Worm (Caenorhabditis elegans): ENCODE data around the gene mpk-2.

Gene mpk-2

ce11 chrII:5105020-5105419 lies 1.1 kb downstream of the mpk-2 start (continued):
- TF ChIP-seq fos-1 (tag; optimal IDR thresholded peaks at IDR 0.05) (peak; percentile 76), alr-1 (tag; optimal IDR thresholded peaks at IDR 0.05; ENCODE audit: borderline replicate concordance) (no peak), nhr-19 (GFP tag; conservative IDR thresholded peaks at IDR 0.05) (peak; percentile 68), skn-1 (tag; optimal IDR thresholded peaks at IDR 0.05) (peak; percentile 84), hlh-4 (tag; optimal IDR thresholded peaks at IDR 0.05) (no peak), efl-1 (optimal IDR thresholded peaks at IDR 0.05) (peak; percentile 67 to 75), efl-1 (GFP tag; optimal IDR thresholded peaks at IDR 0.05 in 1 of 2) (peak; percentile 55 to 95), mef-2 (tag; optimal IDR thresholded peaks at IDR 0.05) (no peak), nhr-77 (tag; optimal IDR thresholded peaks at IDR 0.05) (peak; percentile 68), unc-30 (tag; optimal IDR thresholded peaks at IDR 0.05) (no peak), vab-15 (tag; optimal IDR thresholded peaks at IDR 0.05) (peak; percentile 34), rnt-1 (tag; optimal IDR thresholded peaks at IDR 0.05) (peak; percentile 70), mep-1 (tag; optimal IDR thresholded peaks at IDR 0.05) (peak; percentile 78), xbp-1 (tag; optimal IDR thresholded peaks at IDR 0.05) (peak; percentile 58), blmp-1 (tag; optimal IDR thresholded peaks at IDR 0.05) (peak; percentile 29), snu-23 (GFP tag; optimal IDR thresholded peaks at IDR 0.05) (peak; percentile 76), nhr-84 (tag; optimal IDR thresholded peaks at IDR 0.05) (no peak), fkh-4 (tag; optimal IDR thresholded peaks at IDR 0.05; ENCODE audit: borderline replicate concordance) (no peak), unc-86 (tag; optimal IDR thresholded peaks at IDR 0.05) (peak; percentile 41), pax-3 (tag; optimal IDR thresholded peaks at IDR 0.05) (peak; percentile 32), snpc-4 (tag; optimal IDR thresholded peaks at IDR 0.05) (peak; percentile 37), pqm-1 (tag; optimal IDR thresholded peaks at IDR 0.05) (no peak), lin-39 (tag; optimal IDR thresholded peaks at IDR 0.05) (no peak), lin-14 (GFP tag; optimal IDR thresholded peaks at IDR 0.05) (peak; percentile 60), dpl-1 (GFP tag; optimal IDR thresholded peaks at IDR 0.05) (peak in 2 of 3 experiments; percentile 57 to 68), nhr-76 (tag; optimal IDR thresholded peaks at IDR 0.05) (no peak), Y116A8C.19 (tag; optimal IDR thresholded peaks at IDR 0.05; ENCODE audit: borderline replicate concordance) (no peak), lin-13 (GFP tag; optimal IDR thresholded peaks at IDR 0.05) (no peak), C04F5.9 (tag; optimal IDR thresholded peaks at IDR 0.05) (no peak), F16B12.6 (tag; optimal IDR thresholded peaks at IDR 0.05) (peak; percentile 31), irx-1 (tag; optimal IDR thresholded peaks at IDR 0.05) (peak; percentile 5), hlh-17 (GFP tag; optimal IDR thresholded peaks at IDR 0.05; ENCODE audit: borderline replicate concordance) (no peak), ceh-8 (GFP tag; optimal IDR thresholded peaks at IDR 0.05) (no peak), lin-35 (GFP tag; optimal IDR thresholded peaks at IDR 0.05) (peak; percentile 60 to 82), sup-37 (GFP tag; optimal IDR thresholded peaks at IDR 0.05) (no peak), dsc-1 (tag; optimal IDR thresholded peaks at IDR 0.05) (peak; percentile 75), zag-1 (tag; optimal IDR thresholded peaks at IDR 0.05) (no peak), fkh-10 (GFP tag; optimal IDR thresholded peaks at IDR 0.05) (peak; percentile 51), isw-1 (GFP tag; IDR thresholded peaks at IDR 0.05) (no peak), pag-3 (tag; optimal IDR thresholded peaks at IDR 0.05; ENCODE audit: borderline replicate concordance, insufficient read depth) (no peak), unc-98 (GFP tag; IDR thresholded peaks at IDR 0.05) (no peak), ztf-11 (tag; optimal IDR thresholded peaks at IDR 0.05) (peak in 1 of 2 experiments; percentile 32), tlp-1 (tag; optimal IDR thresholded peaks at IDR 0.05) (no peak), nhr-90 (tag; optimal IDR thresholded peaks at IDR 0.05; ENCODE audit: poor library complexity) (peak; percentile 78), ceh-82 (tag; optimal IDR thresholded peaks at IDR 0.05) (peak; percentile 43 to 78 (median 52)), nhr-85 (tag) (peak; percentile 74), ces-1 (GFP tag; optimal IDR thresholded peaks at IDR 0.05) (no peak), mdl-1 (tag; optimal IDR thresholded peaks at IDR 0.05) (peak in 1 of 2 experiments; percentile 66), elt-3 (tag; optimal IDR thresholded peaks at IDR 0.05) (peak in 3 of 6 experiments; percentile 15 to 50 (median 19)), sptf-1 (tag; optimal IDR thresholded peaks at IDR 0.05) (no peak), C34B4.2 (tag; optimal IDR thresholded peaks at IDR 0.05) (no peak), mab-9 (GFP tag; IDR thresholded peaks at IDR 0.05) (0 out of 2 replicates have a peak, but pooled peaks have one; percentile 38), nhr-12 (tag; optimal IDR thresholded peaks at IDR 0.05) (no peak)
